Fruit fly (Drosophila melanogaster) whole organism, embryonic: ENCODE measurements around the gene eIF1.

Experiments
- B-H1 ChIP-seq: fragments of 200-800 bp; sonication (Bioruptor generic); IDR thresholded peaks from 3 replicates; pipeline ENCODE4 v1.3.6; 2022; ENCODE audit warnings: missing biosample characterization, missing genetic modification characterization
- B-H2 ChIP-seq: fragments of 200-800 bp; sonication (Bioruptor generic); optimal IDR thresholded peaks from 2 replicates; lab custom pipeline; 2018; ENCODE audit warnings: missing biosample characterization, mild to moderate bottlenecking, missing genetic modification characterization
- CG10274 ChIP-seq: fragments of 200-800 bp; sonication (Bioruptor generic); optimal IDR thresholded peaks from 3 replicates; lab custom pipeline; 2017; ENCODE audit warnings: missing biosample characterization, mild to moderate bottlenecking, missing genetic modification characterization
- CG10543 ChIP-seq: fragments of 200-800 bp; sonication (Bioruptor generic); optimal IDR thresholded peaks from 3 replicates; lab custom pipeline; 2017; ENCODE audit warnings: missing biosample characterization, mild to moderate bottlenecking, missing genetic modification characterization, moderate library complexity
- CG11456 ChIP-seq: fragments of 200-800 bp; sonication (Bioruptor generic); IDR thresholded peaks from 3 replicates; pipeline ENCODE4 v1.3.6; 2022; ENCODE audit warnings: missing biosample characterization, missing genetic modification characterization
- CG12219 ChIP-seq: fragments of 200-800 bp; sonication (Bioruptor generic); optimal IDR thresholded peaks from 3 replicates; lab custom pipeline; 2018; ENCODE audit warnings: missing biosample characterization, mild to moderate bottlenecking, missing genetic modification characterization
- CG1529 ChIP-seq: fragments of 200-800 bp; sonication (Bioruptor generic); optimal IDR thresholded peaks from 3 replicates; lab custom pipeline; 2018; ENCODE audit warnings: missing biosample characterization, missing genetic modification characterization
- CG15479 ChIP-seq: fragments of 200-800 bp; sonication (Bioruptor generic); optimal IDR thresholded peaks from 3 replicates; lab custom pipeline; 2019; ENCODE audit warnings: missing biosample characterization, mild to moderate bottlenecking, missing genetic modification characterization, moderate library complexity
- CG1603 ChIP-seq: fragments of 200-800 bp; sonication (Bioruptor generic); optimal IDR thresholded peaks from 2 replicates; lab custom pipeline; 2019; ENCODE audit warnings: missing biosample characterization, mild to moderate bottlenecking, missing genetic modification characterization, moderate library complexity
- CG16779 ChIP-seq: fragments of 200-800 bp; sonication (Bioruptor generic); IDR thresholded peaks from 2 replicates; pipeline ENCODE4 v1.3.6; 2022; ENCODE audit warnings: missing biosample characterization, missing genetic modification characterization
- CG1832 ChIP-seq: fragments of 200-800 bp; sonication (Bioruptor generic); optimal IDR thresholded peaks from 2 replicates; lab custom pipeline; 2017; ENCODE audit warnings: missing biosample characterization, mild to moderate bottlenecking, missing genetic modification characterization, inconsistent platforms
- CG2875 ChIP-seq: fragments of 200-800 bp; sonication (Bioruptor generic); optimal IDR thresholded peaks from 2 replicates; lab custom pipeline; 2017; ENCODE audit warnings: missing biosample characterization, mild to moderate bottlenecking, missing genetic modification characterization, missing genetic modification reagents
- CG32767 ChIP-seq: fragments of 200-800 bp; sonication (Bioruptor generic); IDR thresholded peaks from 2 replicates; pipeline ENCODE4 v1.3.6; 2022; ENCODE audit warnings: missing biosample characterization, missing genetic modification characterization
- CG32772 ChIP-seq: fragments of 200-800 bp; sonication (Bioruptor generic); IDR thresholded peaks from 2 replicates; pipeline ENCODE4 v1.3.6; 2022; ENCODE audit warnings: missing biosample characterization, missing genetic modification characterization
- CG34422 ChIP-seq: fragments of 200-800 bp; sonication (Bioruptor generic); IDR thresholded peaks from 3 replicates; pipeline ENCODE4 v1.3.6; 2022; ENCODE audit warnings: missing biosample characterization, missing genetic modification characterization
- CG6272 ChIP-seq: fragments of 200-800 bp; sonication (Bioruptor generic); IDR thresholded peaks from 2 replicates; pipeline ENCODE4 v1.3.6; 2022; ENCODE audit warnings: missing biosample characterization, missing genetic modification characterization
- CG6813 ChIP-seq: fragments of 200-800 bp; sonication (Bioruptor generic); optimal IDR thresholded peaks from 2 replicates; lab custom pipeline; 2017; ENCODE audit warnings: missing biosample characterization, missing genetic modification characterization, mild to moderate bottlenecking, moderate library complexity, missing genetic modification reagents
- CG7987 ChIP-seq: fragments of 200-800 bp; sonication (Bioruptor generic); optimal IDR thresholded peaks from 2 replicates; lab custom pipeline; 2018; ENCODE audit warnings: missing biosample characterization, mild to moderate bottlenecking, missing genetic modification characterization, moderate library complexity
- CG8478 ChIP-seq: fragments of >200 bp; optimal IDR thresholded peaks from 2 replicates; lab custom pipeline; 2018
- CG8944 ChIP-seq: fragments of 200-800 bp; sonication (Bioruptor generic); optimal IDR thresholded peaks from 3 replicates; lab custom pipeline; 2016; ENCODE audit warnings: missing biosample characterization, missing genetic modification characterization
- CG9797 ChIP-seq: fragments of 200-800 bp; sonication (Bioruptor generic); optimal IDR thresholded peaks from 3 replicates; lab custom pipeline; 2018; ENCODE audit warnings: missing biosample characterization, mild to moderate bottlenecking, missing genetic modification characterization
- Dbx ChIP-seq: fragments of 200-800 bp; sonication (Bioruptor generic); IDR thresholded peaks from 3 replicates; pipeline ENCODE4 v1.3.6; 2022; ENCODE audit warnings: missing biosample characterization, missing genetic modification characterization
- Dll ChIP-seq: fragments of 200-800 bp; sonication (Bioruptor generic); IDR thresholded peaks from 4 replicates; pipeline ENCODE4 v1.3.6; 2022; ENCODE audit warnings: missing biosample characterization, missing genetic modification characterization; ENCODE audit not compliant: partially characterized antibody
- Drgx ChIP-seq: fragments of 200-800 bp; sonication (Bioruptor generic); IDR thresholded peaks from 2 replicates; pipeline ENCODE4 v1.3.6; 2022; ENCODE audit warnings: missing biosample characterization, missing genetic modification characterization
- MBD-R2 ChIP-seq: fragments of 200-800 bp; sonication (Bioruptor generic); IDR thresholded peaks from 2 replicates; pipeline ENCODE4 v1.3.6; 2022; ENCODE audit warnings: missing biosample characterization, missing genetic modification characterization
- Nf-YB ChIP-seq: fragments of 200-800 bp; sonication (Bioruptor generic); optimal IDR thresholded peaks from 3 replicates; lab custom pipeline; 2019; ENCODE audit warnings: missing biosample characterization, mild to moderate bottlenecking, missing genetic modification characterization, moderate library complexity
- Rx ChIP-seq: fragments of 200-800 bp; sonication (Bioruptor generic); IDR thresholded peaks from 2 replicates; pipeline ENCODE4 v1.3.6; 2022; ENCODE audit warnings: missing biosample characterization, missing genetic modification characterization
- Sox100B ChIP-seq: fragments of 200-800 bp; sonication (Bioruptor generic); optimal IDR thresholded peaks from 3 replicates; lab custom pipeline; 2018; ENCODE audit warnings: missing biosample characterization, mild to moderate bottlenecking, missing genetic modification characterization
- Trl ChIP-seq, 3 experiments: fragments of >200 bp in 2 of 3; fragments of 200-800 bp in 1 of 3; sonication (Bioruptor generic) in 1 of 3; optimal IDR thresholded peaks; 2 replicates in 1 of 3; 3 replicates in 2 of 3; lab custom pipeline; 2016 to 2017; ENCODE audit warnings: missing biosample characterization in 1 of 3, missing genetic modification characterization in 1 of 3
- YL-1 ChIP-seq: fragments of 200-800 bp; sonication (Bioruptor generic); optimal IDR thresholded peaks from 3 replicates; lab custom pipeline; 2017; ENCODE audit warnings: missing biosample characterization, mild to moderate bottlenecking, missing genetic modification characterization
- cg ChIP-seq: fragments of 200-800 bp; sonication (Bioruptor generic); optimal IDR thresholded peaks from 3 replicates; lab custom pipeline; 2019; ENCODE audit warnings: missing biosample characterization, mild to moderate bottlenecking, missing genetic modification characterization, moderate library complexity
- chinmo ChIP-seq: fragments of 200-800 bp; sonication (Bioruptor generic); IDR thresholded peaks from 4 replicates; pipeline ENCODE4 v1.3.6; 2022; ENCODE audit warnings: missing biosample characterization, missing genetic modification characterization; ENCODE audit not compliant: partially characterized antibody
- chn ChIP-seq: fragments of 200-800 bp; sonication (Bioruptor generic); optimal IDR thresholded peaks from 2 replicates; lab custom pipeline; 2016; ENCODE audit warnings: missing biosample characterization, missing genetic modification characterization
- dan ChIP-seq: fragments of 200-800 bp; sonication (Bioruptor generic); IDR thresholded peaks from 2 replicates; pipeline ENCODE4 v1.3.6; 2022; ENCODE audit warnings: missing biosample characterization, missing genetic modification characterization
- ems ChIP-seq: fragments of 200-800 bp; sonication (Bioruptor generic); optimal IDR thresholded peaks from 3 replicates; lab custom pipeline; 2016; ENCODE audit warnings: missing biosample characterization, missing genetic modification characterization
- gcm ChIP-seq: fragments of 200-800 bp; sonication (Bioruptor generic); optimal IDR thresholded peaks from 2 replicates; lab custom pipeline; 2019; ENCODE audit warnings: missing biosample characterization, mild to moderate bottlenecking, missing genetic modification characterization, moderate library complexity
- grn ChIP-seq: fragments of 200-800 bp; sonication (Bioruptor generic); optimal IDR thresholded peaks from 3 replicates; lab custom pipeline; 2017; ENCODE audit warnings: missing biosample characterization, missing genetic modification characterization
- gt ChIP-seq: fragments of 200-800 bp; sonication (Bioruptor generic); IDR thresholded peaks from 2 replicates; pipeline ENCODE4 v1.3.6; 2022; ENCODE audit warnings: missing biosample characterization, missing genetic modification characterization
- kay ChIP-seq: fragments of 200-800 bp; sonication (Bioruptor generic); optimal IDR thresholded peaks from 2 replicates; lab custom pipeline; 2016; ENCODE audit warnings: missing biosample characterization, missing genetic modification characterization
- nom ChIP-seq: fragments of 200-800 bp; sonication (Bioruptor generic); optimal IDR thresholded peaks from 2 replicates; lab custom pipeline; 2017; ENCODE audit warnings: missing biosample characterization, missing genetic modification characterization, mild to moderate bottlenecking, moderate library complexity, missing genetic modification reagents
- onecut ChIP-seq: fragments of 200-800 bp; sonication (Bioruptor generic); IDR thresholded peaks from 2 replicates; pipeline ENCODE4 v1.3.6; 2022; ENCODE audit warnings: missing biosample characterization, missing genetic modification characterization
- pan ChIP-seq, 4 experiments: fragments of >200 bp in 3 of 4; fragments of 200-800 bp in 1 of 4; sonication (Bioruptor generic) in 1 of 4; optimal IDR thresholded peaks in 3 of 4; IDR thresholded peaks in 1 of 4; 2 replicates each; pipeline versions ENCODE4 v1.3.6 to Lab custom; 2017 to 2022; ENCODE audit warnings: missing biosample characterization in 2 of 4, missing genetic modification characterization in 2 of 4, mixed read lengths in 1 of 4
- pfk ChIP-seq: fragments of 200-800 bp; sonication (Bioruptor generic); optimal IDR thresholded peaks from 2 replicates; lab custom pipeline; 2018; ENCODE audit warnings: missing biosample characterization, mild to moderate bottlenecking, missing genetic modification characterization, moderate library complexity
- slp2 ChIP-seq: fragments of 200-800 bp; sonication (Bioruptor generic); optimal IDR thresholded peaks from 2 replicates; lab custom pipeline; 2016; ENCODE audit warnings: missing biosample characterization, missing genetic modification characterization
- sob ChIP-seq: fragments of 200-800 bp; sonication (Bioruptor generic); IDR thresholded peaks from 2 replicates; pipeline ENCODE4 v1.3.6; 2022; ENCODE audit warnings: missing biosample characterization, missing genetic modification characterization
- sug ChIP-seq: fragments of 200-800 bp; optimal IDR thresholded peaks from 2 replicates; lab custom pipeline; 2019; ENCODE audit warnings: missing biosample characterization, mild to moderate bottlenecking, missing genetic modification characterization, moderate library complexity
- twi ChIP-seq: fragments of 200-800 bp; optimal IDR thresholded peaks from 2 replicates; lab custom pipeline; 2019; ENCODE audit warnings: missing biosample characterization, mild to moderate bottlenecking, missing genetic modification characterization, moderate library complexity
- vfl ChIP-seq: fragments of 200-800 bp; sonication (Bioruptor generic); optimal IDR thresholded peaks from 2 replicates; lab custom pipeline; 2016; ENCODE audit warnings: missing biosample characterization, missing genetic modification characterization
- zen2 ChIP-seq: fragments of 200-800 bp; sonication (Bioruptor generic); IDR thresholded peaks from 3 replicates; pipeline ENCODE4 v1.3.6; 2022; ENCODE audit warnings: missing biosample characterization, missing genetic modification characterization; ENCODE audit not compliant: partially characterized antibody

eIF1 gene

DNA sequence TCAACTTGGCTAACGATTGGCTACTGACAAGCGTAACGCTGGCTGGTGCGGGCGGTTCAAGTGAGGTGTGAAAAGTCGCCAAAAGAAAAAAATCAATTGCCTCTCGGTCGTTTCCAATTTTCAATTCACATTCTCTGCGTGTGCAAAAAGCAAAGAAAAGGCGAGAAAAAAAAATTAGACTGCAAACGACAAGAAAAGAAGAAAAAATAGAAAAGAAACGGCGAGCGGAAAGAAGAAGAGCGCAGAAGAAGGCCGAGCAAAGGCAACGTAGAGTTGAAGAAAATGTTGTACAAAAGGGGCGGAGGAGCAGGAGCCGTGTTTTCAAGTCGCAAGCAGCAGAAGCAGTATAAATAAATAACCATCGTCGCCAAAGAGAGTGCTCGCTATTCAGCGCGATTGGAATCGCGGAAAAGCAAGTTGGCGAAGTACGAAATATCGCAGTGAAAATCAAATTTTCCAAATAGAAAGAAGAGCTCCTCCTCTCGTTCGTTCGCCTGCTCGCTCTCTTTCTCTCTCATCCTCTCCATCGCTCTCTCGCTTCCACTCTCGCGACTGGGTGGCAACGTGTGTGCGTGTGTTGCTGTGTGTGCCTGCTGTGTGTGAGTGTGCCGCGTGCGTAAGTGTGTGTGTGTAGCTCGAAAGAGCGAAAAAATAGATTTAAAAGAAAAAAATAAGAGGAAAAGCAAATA lies 2.8 kb downstream of the eIF1 start (continued):
- TF ChIP-seq Dbx (GFP tag; lab: Robert Waterston, UW) = 0 out of 3 replicates have a peak, but pooled peaks have one; percentile 13
- 0 out of 3 replicates have a peak, but pooled peaks have one; percentile 15 for TF ChIP-seq zen2 (GFP tag; lab: Robert Waterston, UW)
- TF ChIP-seq B-H2 (GFP tag; lab: Kevin White, UChicago) = peak; percentile 14
- peak; percentile 95 to 99 for TF ChIP-seq Trl (optimal IDR thresholded peaks at IDR 0.05; lab: Kevin White, UChicago)
- TF ChIP-seq Trl (GFP tag; optimal IDR thresholded peaks at IDR 0.05; lab: Kevin White, UChicago) = peak; percentile 67
- TF ChIP-seq CG32767 = no peak
- peak; percentile 9 for TF ChIP-seq vfl (GFP tag; lab: Kevin White, UChicago)
- TF ChIP-seq YL-1 (GFP tag; lab: Kevin White, UChicago) = peak; percentile 8
- 0 out of 2 replicates have a peak, but pooled peaks have one; percentile 11 for TF ChIP-seq Drgx
- peak; percentile 6; the same call in 1 of the 2 replicates for TF ChIP-seq onecut (GFP tag; lab: Robert Waterston, UW)
- TF ChIP-seq pfk = no peak
- peak; percentile 26 for TF ChIP-seq chn (GFP tag; lab: Kevin White, UChicago)
- TF ChIP-seq nom (GFP tag; lab: Kevin White, UChicago) = peak; percentile 68
- no peak for TF ChIP-seq Sox100B (GFP tag; lab: Kevin White, UChicago)
- TF ChIP-seq Nf-YB (GFP tag; lab: Kevin White, UChicago) = no peak
- peak; percentile 57 for TF ChIP-seq CG12219
- TF ChIP-seq CG10543 (GFP tag; lab: Kevin White, UChicago) = peak; percentile 23
- TF ChIP-seq CG9797 (GFP tag; lab: Kevin White, UChicago) = no peak
- no peak for TF ChIP-seq pan (optimal IDR thresholded peaks at IDR 0.05; lab: Kevin White, UChicago)
- no peak for TF ChIP-seq pan (GFP tag; optimal IDR thresholded peaks at IDR 0.05 in 1 of 2, IDR thresholded peaks at IDR 0.05 in 1 of 2)
- TF ChIP-seq Dll = no peak; the same call in 3 of the 4 replicates
- TF ChIP-seq CG7987 = peak; percentile 54
- TF ChIP-seq CG6813 = no peak
- peak; percentile 87 for TF ChIP-seq CG1832
- peak; percentile 20; the same call in 1 of the 2 replicates for TF ChIP-seq sob

dm6 chr3L:3226458-3226783 lies 3.3 kb downstream of the eIF1 start:
- TF ChIP-seq cg = peak; percentile 92
- TF ChIP-seq CG6272 (GFP tag; lab: Robert Waterston, UW) = no peak
- TF ChIP-seq CG8478 (lab: Kevin White, UChicago) = peak; percentile 52
- TF ChIP-seq CG1603 (tag; lab: Kevin White, UChicago) = no peak
- 0 out of 4 replicates have a peak, but pooled peaks have one; percentile 84 for TF ChIP-seq chinmo (GFP tag; lab: Robert Waterston, UW)
- TF ChIP-seq Rx (GFP tag; lab: Robert Waterston, UW) = no peak
- TF ChIP-seq CG2875 = no peak
- TF ChIP-seq B-H1 (GFP tag; lab: Robert Waterston, UW) = no peak
- TF ChIP-seq CG16779 = no peak
- no peak for TF ChIP-seq dan
- no peak for TF ChIP-seq slp2 (GFP tag; lab: Kevin White, UChicago)
- no peak for TF ChIP-seq grn
- no peak for TF ChIP-seq CG8944 (GFP tag; lab: Kevin White, UChicago)
- TF ChIP-seq gcm (GFP tag; lab: Kevin White, UChicago) = peak; percentile 74
- no peak for TF ChIP-seq kay (GFP tag; lab: Kevin White, UChicago)
- no peak for TF ChIP-seq CG11456 (GFP tag; lab: Robert Waterston, UW)
- peak; percentile 48 for TF ChIP-seq sug (tag; lab: Kevin White, UChicago)
- no peak for TF ChIP-seq CG1529 (GFP tag; lab: Kevin White, UChicago)
- no peak for TF ChIP-seq CG32772 (GFP tag; lab: Robert Waterston, UW)
- TF ChIP-seq twi (tag; lab: Kevin White, UChicago) = peak; percentile 46
- no peak for TF ChIP-seq CG10274 (GFP tag; lab: Kevin White, UChicago)
- no peak for TF ChIP-seq gt
- no peak for TF ChIP-seq MBD-R2
- peak; percentile 22 for TF ChIP-seq CG15479 (GFP tag; lab: Kevin White, UChicago)
- peak; percentile 4; the same call in 1 of the 3 replicates for TF ChIP-seq CG34422
- TF ChIP-seq Sox100B (GFP tag; lab: Kevin White, UChicago) = no peak
- TF ChIP-seq ems (GFP tag; lab: Kevin White, UChicago) = no peak
